Fruit fly (Drosophila melanogaster) whole organism, embryonic: ENCODE measurements around the gene pygo.
A peak's percentile ranks its signal among the peaks of the same experiment; 100 is the strongest.

Experiments
- Blimp-1 ChIP-seq: fragments of 200-800 bp; sonication (Bioruptor generic); optimal IDR thresholded peaks from 3 replicates; lab custom pipeline; 2018; ENCODE audit warnings: missing biosample characterization, missing genetic modification characterization, mild to moderate bottlenecking, moderate library complexity, missing genetic modification reagents
- CG11504 ChIP-seq: fragments of 200-800 bp; sonication (Bioruptor generic); optimal IDR thresholded peaks from 3 replicates; lab custom pipeline; 2019; ENCODE audit warnings: missing biosample characterization, mild to moderate bottlenecking, missing genetic modification characterization, moderate library complexity
- CG12299 ChIP-seq: fragments of 200-800 bp; sonication (Bioruptor generic); optimal IDR thresholded peaks from 2 replicates; lab custom pipeline; 2018; ENCODE audit warnings: missing biosample characterization, mild to moderate bottlenecking, missing genetic modification characterization
- CG12659 ChIP-seq: fragments of 200-800 bp; sonication (Bioruptor generic); optimal IDR thresholded peaks from 3 replicates; lab custom pipeline; 2017; ENCODE audit warnings: mild to moderate bottlenecking, missing biosample characterization, missing genetic modification reagents, missing genetic modification characterization
- CG13424 ChIP-seq: fragments of 200-800 bp; sonication (Bioruptor generic); optimal IDR thresholded peaks from 2 replicates; lab custom pipeline; 2019; ENCODE audit warnings: missing biosample characterization, mild to moderate bottlenecking, missing genetic modification characterization, moderate library complexity
- CG13775 ChIP-seq: fragments of 200-800 bp; sonication (Bioruptor generic); optimal IDR thresholded peaks from 3 replicates; lab custom pipeline; 2017; ENCODE audit warnings: missing biosample characterization, mild to moderate bottlenecking, missing genetic modification characterization
- CG14667 ChIP-seq: fragments of 200-800 bp; sonication (Bioruptor generic); IDR thresholded peaks from 2 replicates; pipeline ENCODE4 v1.3.6; 2022; ENCODE audit warnings: missing biosample characterization, missing genetic modification characterization
- CG15601 ChIP-seq: fragments of 200-800 bp; sonication (Bioruptor generic); optimal IDR thresholded peaks from 3 replicates; lab custom pipeline; 2019; ENCODE audit warnings: missing biosample characterization, mild to moderate bottlenecking, missing genetic modification characterization, moderate library complexity
- CG17829 ChIP-seq: fragments of 200-800 bp; optimal IDR thresholded peaks from 2 replicates; lab custom pipeline; 2019; ENCODE audit warnings: missing biosample characterization, mild to moderate bottlenecking, missing genetic modification characterization, moderate library complexity
- CG17912 ChIP-seq: fragments of 200-800 bp; sonication (Bioruptor generic); optimal IDR thresholded peaks from 2 replicates; lab custom pipeline; 2018; ENCODE audit warnings: missing biosample characterization, mild to moderate bottlenecking, missing genetic modification characterization
- CG31365 ChIP-seq: fragments of 200-800 bp; sonication (Bioruptor generic); optimal IDR thresholded peaks from 2 replicates; lab custom pipeline; 2018; ENCODE audit warnings: missing biosample characterization, mild to moderate bottlenecking, missing genetic modification characterization
- CG34224 ChIP-seq: fragments of 200-800 bp; sonication (Bioruptor generic); IDR thresholded peaks from 3 replicates; pipeline ENCODE4 v1.3.6; 2022; ENCODE audit warnings: missing biosample characterization, missing genetic modification characterization; ENCODE audit not compliant: partially characterized antibody
- CG3995 ChIP-seq: fragments of 200-800 bp; sonication (Bioruptor generic); optimal IDR thresholded peaks from 3 replicates; lab custom pipeline; 2016; ENCODE audit warnings: missing biosample characterization, missing genetic modification characterization
- CG4617 ChIP-seq: fragments of 200-800 bp; sonication (Bioruptor generic); optimal IDR thresholded peaks from 3 replicates; lab custom pipeline; 2016; ENCODE audit warnings: missing biosample characterization, missing genetic modification characterization, borderline replicate concordance
- CG4707 ChIP-seq: fragments of 200-800 bp; sonication (Bioruptor generic); optimal IDR thresholded peaks from 2 replicates; lab custom pipeline; 2018; ENCODE audit warnings: missing biosample characterization, mild to moderate bottlenecking, missing genetic modification characterization, moderate library complexity
- CG6689 ChIP-seq: fragments of 200-800 bp; sonication (Bioruptor generic); IDR thresholded peaks from 2 replicates; pipeline ENCODE4 v1.3.6; 2022; ENCODE audit warnings: missing biosample characterization, missing genetic modification characterization
- CG8359 ChIP-seq: fragments of 200-800 bp; sonication (Bioruptor generic); optimal IDR thresholded peaks from 2 replicates; lab custom pipeline; 2017; ENCODE audit warnings: missing biosample characterization, mild to moderate bottlenecking, missing genetic modification characterization, borderline replicate concordance
- CG9797 ChIP-seq: fragments of 200-800 bp; sonication (Bioruptor generic); optimal IDR thresholded peaks from 3 replicates; lab custom pipeline; 2018; ENCODE audit warnings: missing biosample characterization, mild to moderate bottlenecking, missing genetic modification characterization
- D ChIP-seq, 2 experiments: fragments of 200-800 bp in 1 of 2; fragments of >200 bp in 1 of 2; sonication (Bioruptor generic) in 1 of 2; optimal IDR thresholded peaks; 2 replicates in 1 of 2; 3 replicates in 1 of 2; lab custom pipeline; 2017; ENCODE audit warnings: mild to moderate bottlenecking in 1 of 2, missing biosample characterization in 1 of 2, missing genetic modification characterization in 1 of 2, missing genetic modification reagents in 1 of 2
- Dp ChIP-seq: fragments of 200-800 bp; sonication (Bioruptor generic); optimal IDR thresholded peaks from 2 replicates; lab custom pipeline; 2018; ENCODE audit warnings: missing biosample characterization, mild to moderate bottlenecking, missing genetic modification characterization, moderate library complexity
- Elba2 ChIP-seq: fragments of 200-800 bp; sonication (Bioruptor generic); optimal IDR thresholded peaks from 3 replicates; lab custom pipeline; 2016; ENCODE audit warnings: missing biosample characterization, missing genetic modification characterization
- Hmx ChIP-seq: fragments of 200-800 bp; sonication (Bioruptor generic); optimal IDR thresholded peaks from 2 replicates; lab custom pipeline; 2016; ENCODE audit warnings: missing biosample characterization, missing genetic modification characterization
- Lhr ChIP-seq: fragments of 200-800 bp; sonication (Bioruptor generic); optimal IDR thresholded peaks from 3 replicates; lab custom pipeline; 2017; ENCODE audit warnings: mild to moderate bottlenecking, missing biosample characterization, missing genetic modification reagents, missing genetic modification characterization
- Myb ChIP-seq: fragments of 200-800 bp; sonication (Bioruptor generic); optimal IDR thresholded peaks from 2 replicates; lab custom pipeline; 2016; ENCODE audit warnings: missing biosample characterization, missing genetic modification characterization
- NC2α ChIP-seq: fragments of 200-800 bp; sonication (Bioruptor generic); optimal IDR thresholded peaks from 2 replicates; lab custom pipeline; 2016; ENCODE audit warnings: missing biosample characterization, missing genetic modification characterization
- Nf-YC ChIP-seq: fragments of 200-800 bp; optimal IDR thresholded peaks from 3 replicates; lab custom pipeline; 2019; ENCODE audit warnings: missing biosample characterization, mild to moderate bottlenecking, missing genetic modification characterization, moderate library complexity
- Opbp ChIP-seq: fragments of 200-800 bp; sonication (Bioruptor generic); IDR thresholded peaks from 3 replicates; pipeline ENCODE4 v1.3.6; 2022; ENCODE audit warnings: missing biosample characterization, missing genetic modification characterization; ENCODE audit not compliant: partially characterized antibody
- Sin3A ChIP-seq: fragments of >200 bp; optimal IDR thresholded peaks from 2 replicates; lab custom pipeline; 2018
- TFAM ChIP-seq: fragments of 200-800 bp; sonication (Bioruptor generic); optimal IDR thresholded peaks from 2 replicates; lab custom pipeline; 2017; ENCODE audit warnings: missing biosample characterization, missing genetic modification characterization, inconsistent platforms
- Vsx1 ChIP-seq: fragments of 200-800 bp; sonication (Bioruptor generic); optimal IDR thresholded peaks from 2 replicates; lab custom pipeline; 2017; ENCODE audit warnings: missing biosample characterization, mild to moderate bottlenecking, missing genetic modification characterization, missing genetic modification reagents
- amos ChIP-seq: fragments of 200-800 bp; sonication (Bioruptor generic); IDR thresholded peaks from 2 replicates; pipeline ENCODE4 v1.3.6; 2022; ENCODE audit warnings: missing biosample characterization, missing genetic modification characterization; ENCODE audit not compliant: partially characterized antibody
- ewg ChIP-seq: fragments of 200-800 bp; sonication (Bioruptor generic); optimal IDR thresholded peaks from 3 replicates; lab custom pipeline; 2017; ENCODE audit warnings: mild to moderate bottlenecking, missing biosample characterization, missing genetic modification reagents, missing genetic modification characterization
- fd102C ChIP-seq: fragments of 200-800 bp; sonication (Bioruptor generic); optimal IDR thresholded peaks from 2 replicates; lab custom pipeline; 2018; ENCODE audit warnings: missing biosample characterization, mild to moderate bottlenecking, missing genetic modification characterization, moderate library complexity
- gfzf ChIP-seq: fragments of 200-800 bp; sonication (Bioruptor generic); optimal IDR thresholded peaks from 2 replicates; lab custom pipeline; 2016; ENCODE audit warnings: missing biosample characterization, mild to moderate bottlenecking, missing genetic modification characterization, moderate library complexity
- grau ChIP-seq: fragments of 200-800 bp; optimal IDR thresholded peaks from 3 replicates; lab custom pipeline; 2019; ENCODE audit warnings: missing biosample characterization, mild to moderate bottlenecking, missing genetic modification characterization, moderate library complexity
- grn ChIP-seq: fragments of 200-800 bp; sonication (Bioruptor generic); optimal IDR thresholded peaks from 3 replicates; lab custom pipeline; 2017; ENCODE audit warnings: missing biosample characterization, missing genetic modification characterization
- her ChIP-seq: fragments of 200-800 bp; sonication (Bioruptor generic); optimal IDR thresholded peaks from 2 replicates; lab custom pipeline; 2016; ENCODE audit warnings: missing biosample characterization, missing genetic modification characterization
- psq ChIP-seq: fragments of 200-800 bp; sonication (Bioruptor generic); optimal IDR thresholded peaks from 2 replicates; lab custom pipeline; 2017; ENCODE audit warnings: missing biosample characterization, missing genetic modification characterization
- pzg ChIP-seq: fragments of 200-800 bp; sonication (Bioruptor generic); optimal IDR thresholded peaks from 3 replicates; lab custom pipeline; 2018; ENCODE audit warnings: missing biosample characterization, mild to moderate bottlenecking, missing genetic modification characterization, moderate library complexity
- ranshi ChIP-seq: fragments of 200-800 bp; sonication (Bioruptor generic); IDR thresholded peaks from 2 replicates; pipeline ENCODE4 v1.3.6; 2022; ENCODE audit warnings: missing biosample characterization, missing genetic modification characterization
- salm ChIP-seq: fragments of 200-800 bp; sonication (Bioruptor generic); optimal IDR thresholded peaks from 2 replicates; lab custom pipeline; 2018; ENCODE audit warnings: missing biosample characterization, mild to moderate bottlenecking, missing genetic modification characterization
- scrt ChIP-seq: fragments of 200-800 bp; sonication (Bioruptor generic); optimal IDR thresholded peaks from 2 replicates; lab custom pipeline; 2018; ENCODE audit warnings: missing biosample characterization, mild to moderate bottlenecking, missing genetic modification characterization, moderate library complexity
- sd ChIP-seq: fragments of 200-800 bp; sonication (Bioruptor generic); optimal IDR thresholded peaks from 3 replicates; lab custom pipeline; 2018; ENCODE audit warnings: missing biosample characterization, mild to moderate bottlenecking, missing genetic modification characterization, moderate library complexity
- slbo ChIP-seq: fragments of 200-800 bp; sonication (Bioruptor generic); IDR thresholded peaks from 2 replicates; pipeline ENCODE4 v1.3.6; 2022; ENCODE audit warnings: missing biosample characterization, missing genetic modification characterization
- sug ChIP-seq: fragments of 200-800 bp; optimal IDR thresholded peaks from 2 replicates; lab custom pipeline; 2019; ENCODE audit warnings: missing biosample characterization, mild to moderate bottlenecking, missing genetic modification characterization, moderate library complexity
- tll ChIP-seq, 2 experiments: fragments of 200-800 bp in 1 of 2; fragments of >200 bp in 1 of 2; sonication (Bioruptor generic) in 1 of 2; optimal IDR thresholded peaks; 2 replicates each; lab custom pipeline; 2017 to 2019; ENCODE audit warnings: missing biosample characterization in 2 of 2, missing genetic modification characterization in 2 of 2, mild to moderate bottlenecking in 1 of 2, moderate library complexity in 1 of 2
- tx ChIP-seq: fragments of 200-800 bp; sonication (Bioruptor generic); optimal IDR thresholded peaks from 2 replicates; lab custom pipeline; 2016; ENCODE audit warnings: missing biosample characterization, missing genetic modification characterization

Gene pygo

dm6 chr3R:31610639-31611594 lies 30.4 kb upstream of the pygo start, which contains the start of gene Med (continued):
- TF ChIP-seq CG12299 (tag; lab: Kevin White, UChicago) (no peak), sug (tag; lab: Kevin White, UChicago) (peak; percentile 21), CG34224 (no peak), Blimp-1 (no peak), sd (tag; lab: Kevin White, UChicago) (peak; percentile 20), NC2α (GFP tag; lab: Kevin White, UChicago) (no peak), CG12659 (GFP tag; lab: Kevin White, UChicago) (peak; percentile 74), Hmx (no peak), Opbp (no peak), TFAM (no peak), gfzf (GFP tag; lab: Kevin White, UChicago) (peak; percentile 98), CG17912 (GFP tag; lab: Kevin White, UChicago) (peak; percentile 60), salm (no peak), Nf-YC (tag; lab: Kevin White, UChicago) (peak; percentile 41), CG6689 (GFP tag; lab: Robert Waterston, UW) (no peak), Elba2 (GFP tag; lab: Kevin White, UChicago) (peak; percentile 76), tx (no peak), Vsx1 (GFP tag; lab: Kevin White, UChicago) (peak; percentile 32), her (GFP tag; lab: Kevin White, UChicago) (no peak), grn (GFP tag; lab: Kevin White, UChicago) (peak; percentile 55), CG4617 (GFP tag; lab: Kevin White, UChicago) (peak; percentile 99), tll (GFP tag; optimal IDR thresholded peaks at IDR 0.05; lab: Kevin White, UChicago) (no peak), pzg (peak; percentile 89), Lhr (GFP tag; lab: Kevin White, UChicago) (peak; percentile 55), CG3995 (GFP tag; lab: Kevin White, UChicago) (no peak), slbo (no peak), psq (peak; percentile 40), CG13775 (GFP tag; lab: Kevin White, UChicago) (no peak), CG4707 (GFP tag; lab: Kevin White, UChicago) (no peak), CG14667 (GFP tag; lab: Robert Waterston, UW) (no peak), CG13424 (tag; lab: Kevin White, UChicago) (no peak), amos (GFP tag; lab: Robert Waterston, UW) (no peak), ranshi (GFP tag; lab: Robert Waterston, UW) (no peak), scrt (GFP tag; lab: Kevin White, UChicago) (peak; percentile 62), D (optimal IDR thresholded peaks at IDR 0.05; lab: Kevin White, UChicago) (peak; percentile 58), D (GFP tag; optimal IDR thresholded peaks at IDR 0.05; lab: Kevin White, UChicago) (no peak), Myb (GFP tag; lab: Kevin White, UChicago) (peak; percentile 40), ewg (GFP tag; lab: Kevin White, UChicago) (peak; percentile 65), CG17829 (tag; lab: Kevin White, UChicago) (peak; percentile 31), CG15601 (tag; lab: Kevin White, UChicago) (peak; percentile 42), CG11504 (tag; lab: Kevin White, UChicago) (peak; percentile 36), Sin3A (peak; percentile 91), CG8359 (GFP tag; lab: Kevin White, UChicago) (peak; percentile 9), grau (tag; lab: Kevin White, UChicago) (no peak), Dp (GFP tag; lab: Kevin White, UChicago) (peak; percentile 55), CG31365 (tag; lab: Kevin White, UChicago) (no peak), CG9797 (GFP tag; lab: Kevin White, UChicago) (peak; percentile 96), fd102C (no peak)
